Fruit fly (Drosophila melanogaster) whole organism, embryonic: ENCODE results near the gene mtsh.

Experiments
- CG10565 ChIP-seq: fragments of 200-800 bp; sonication (Bioruptor generic); optimal IDR thresholded peaks from 3 replicates; lab custom pipeline; 2016; ENCODE audit warnings: missing biosample characterization, mild to moderate bottlenecking, missing genetic modification characterization
- CG11247 ChIP-seq: fragments of 200-800 bp; sonication (Bioruptor generic); IDR thresholded peaks from 2 replicates; pipeline ENCODE4 v1.3.6; 2022; ENCODE audit warnings: missing biosample characterization, missing genetic modification characterization
- CG12236 ChIP-seq: fragments of 200-800 bp; sonication (Bioruptor generic); optimal IDR thresholded peaks from 2 replicates; lab custom pipeline; 2016; ENCODE audit warnings: missing biosample characterization, missing genetic modification characterization
- CG12391 ChIP-seq: fragments of 200-800 bp; sonication (Bioruptor generic); optimal IDR thresholded peaks from 3 replicates; lab custom pipeline; 2018; ENCODE audit warnings: missing biosample characterization, mild to moderate bottlenecking, missing genetic modification characterization, moderate library complexity
- CG14441 ChIP-seq: fragments of 200-800 bp; sonication (Bioruptor generic); IDR thresholded peaks from 2 replicates; pipeline ENCODE4 v1.3.6; 2022; ENCODE audit warnings: missing biosample characterization, missing genetic modification characterization
- CG15011 ChIP-seq: fragments of 200-800 bp; sonication (Bioruptor generic); optimal IDR thresholded peaks from 3 replicates; lab custom pipeline; 2018; ENCODE audit warnings: missing biosample characterization, mild to moderate bottlenecking, missing genetic modification characterization
- CG16779 ChIP-seq: fragments of 200-800 bp; sonication (Bioruptor generic); IDR thresholded peaks from 2 replicates; pipeline ENCODE4 v1.3.6; 2022; ENCODE audit warnings: missing biosample characterization, missing genetic modification characterization
- CG16813 ChIP-seq: fragments of 200-800 bp; sonication (Bioruptor generic); IDR thresholded peaks from 3 replicates; pipeline ENCODE4 v1.3.6; 2022; ENCODE audit warnings: missing biosample characterization, missing genetic modification characterization; ENCODE audit not compliant: partially characterized antibody
- CG17328 ChIP-seq: fragments of 200-800 bp; sonication (Bioruptor generic); IDR thresholded peaks from 2 replicates; pipeline ENCODE4 v1.3.6; 2022; ENCODE audit warnings: missing biosample characterization, missing genetic modification characterization
- CG17802 ChIP-seq: fragments of 200-800 bp; sonication (Bioruptor generic); optimal IDR thresholded peaks from 2 replicates; lab custom pipeline; 2018; ENCODE audit warnings: missing biosample characterization, mild to moderate bottlenecking, missing genetic modification characterization, moderate library complexity
- CG17829 ChIP-seq: fragments of 200-800 bp; optimal IDR thresholded peaks from 2 replicates; lab custom pipeline; 2019; ENCODE audit warnings: missing biosample characterization, mild to moderate bottlenecking, missing genetic modification characterization, moderate library complexity
- CG2202 ChIP-seq: fragments of 200-800 bp; sonication (Bioruptor generic); optimal IDR thresholded peaks from 2 replicates; lab custom pipeline; 2018; ENCODE audit warnings: missing biosample characterization, mild to moderate bottlenecking, missing genetic modification characterization
- CG3281 ChIP-seq: fragments of 200-800 bp; sonication (Bioruptor generic); optimal IDR thresholded peaks from 3 replicates; lab custom pipeline; 2017; ENCODE audit warnings: missing biosample characterization, mild to moderate bottlenecking, missing genetic modification characterization
- CG3995 ChIP-seq: fragments of 200-800 bp; sonication (Bioruptor generic); optimal IDR thresholded peaks from 3 replicates; lab custom pipeline; 2016; ENCODE audit warnings: missing biosample characterization, missing genetic modification characterization
- CG4328 ChIP-seq: fragments of 200-800 bp; sonication (Bioruptor generic); optimal IDR thresholded peaks from 3 replicates; lab custom pipeline; 2017; ENCODE audit warnings: missing biosample characterization, missing genetic modification reagents, missing genetic modification characterization
- CG4360 ChIP-seq: fragments of 200-800 bp; sonication (Bioruptor generic); IDR thresholded peaks from 2 replicates; pipeline ENCODE4 v1.3.6; 2022; ENCODE audit warnings: missing biosample characterization, missing genetic modification characterization
- CG9437 ChIP-seq: fragments of 200-800 bp; sonication (Bioruptor generic); optimal IDR thresholded peaks from 2 replicates; lab custom pipeline; 2018; ENCODE audit warnings: missing biosample characterization, mild to moderate bottlenecking, missing genetic modification characterization
- CG9876 ChIP-seq: fragments of 200-800 bp; sonication (Bioruptor generic); optimal IDR thresholded peaks from 2 replicates; lab custom pipeline; 2016; ENCODE audit warnings: missing biosample characterization, missing genetic modification characterization
- Dll ChIP-seq: fragments of 200-800 bp; sonication (Bioruptor generic); IDR thresholded peaks from 4 replicates; pipeline ENCODE4 v1.3.6; 2022; ENCODE audit warnings: missing biosample characterization, missing genetic modification characterization; ENCODE audit not compliant: partially characterized antibody
- Drgx ChIP-seq: fragments of 200-800 bp; sonication (Bioruptor generic); IDR thresholded peaks from 2 replicates; pipeline ENCODE4 v1.3.6; 2022; ENCODE audit warnings: missing biosample characterization, missing genetic modification characterization
- ERR ChIP-seq: fragments of 200-800 bp; sonication (Bioruptor generic); optimal IDR thresholded peaks from 2 replicates; lab custom pipeline; 2016; ENCODE audit warnings: missing biosample characterization, missing genetic modification characterization
- HLH54F ChIP-seq: fragments of 200-800 bp; sonication (Bioruptor generic); optimal IDR thresholded peaks from 3 replicates; lab custom pipeline; 2016; ENCODE audit warnings: missing biosample characterization, missing genetic modification characterization
- Hey ChIP-seq: fragments of 200-800 bp; sonication (Bioruptor generic); optimal IDR thresholded peaks from 3 replicates; lab custom pipeline; 2018; ENCODE audit warnings: missing biosample characterization, mild to moderate bottlenecking, missing genetic modification characterization
- HmgZ ChIP-seq: fragments of 200-800 bp; sonication (Bioruptor generic); optimal IDR thresholded peaks from 2 replicates; lab custom pipeline; 2018; ENCODE audit warnings: missing biosample characterization, mild to moderate bottlenecking, missing genetic modification characterization
- Mad ChIP-seq: fragments of 200-800 bp; sonication (Bioruptor generic); optimal IDR thresholded peaks from 2 replicates; lab custom pipeline; 2016; ENCODE audit warnings: missing biosample characterization, missing genetic modification characterization
- NC2α ChIP-seq: fragments of 200-800 bp; sonication (Bioruptor generic); optimal IDR thresholded peaks from 2 replicates; lab custom pipeline; 2016; ENCODE audit warnings: missing biosample characterization, missing genetic modification characterization
- Oli ChIP-seq: fragments of 200-800 bp; sonication (Bioruptor generic); optimal IDR thresholded peaks from 2 replicates; lab custom pipeline; 2018; ENCODE audit warnings: missing biosample characterization, mild to moderate bottlenecking, missing genetic modification characterization, moderate library complexity
- Scr ChIP-seq: fragments of 200-800 bp; sonication (Bioruptor generic); IDR thresholded peaks from 2 replicates; pipeline ENCODE4 v1.3.6; 2022; ENCODE audit warnings: missing biosample characterization, missing genetic modification characterization; ENCODE audit not compliant: partially characterized antibody
- YL-1 ChIP-seq: fragments of 200-800 bp; sonication (Bioruptor generic); optimal IDR thresholded peaks from 3 replicates; lab custom pipeline; 2017; ENCODE audit warnings: missing biosample characterization, mild to moderate bottlenecking, missing genetic modification characterization
- abd-A ChIP-seq: fragments of 200-800 bp; sonication (Bioruptor generic); optimal IDR thresholded peaks from 3 replicates; lab custom pipeline; 2019; ENCODE audit warnings: missing biosample characterization, mild to moderate bottlenecking, missing genetic modification characterization, moderate library complexity
- al ChIP-seq: fragments of 200-800 bp; sonication (Bioruptor generic); IDR thresholded peaks from 2 replicates; pipeline ENCODE4 v1.3.6; 2022; ENCODE audit warnings: missing biosample characterization, missing genetic modification characterization
- br ChIP-seq: fragments of >200 bp; optimal IDR thresholded peaks from 2 replicates; lab custom pipeline; 2017
- btn ChIP-seq: fragments of 200-800 bp; sonication (Bioruptor generic); optimal IDR thresholded peaks from 2 replicates; lab custom pipeline; 2016; ENCODE audit warnings: missing biosample characterization, missing genetic modification characterization
- crp ChIP-seq, 2 experiments: fragments of 200-800 bp; sonication (Bioruptor generic); optimal IDR thresholded peaks; 2 replicates in 1 of 2; 3 replicates in 1 of 2; lab custom pipeline; 2017; ENCODE audit warnings: missing biosample characterization in 2 of 2, missing genetic modification characterization in 2 of 2, mild to moderate bottlenecking in 1 of 2, moderate library complexity in 1 of 2
- dm ChIP-seq: fragments of 200-800 bp; sonication (Bioruptor generic); optimal IDR thresholded peaks from 3 replicates; lab custom pipeline; 2016; ENCODE audit warnings: missing biosample characterization, missing genetic modification characterization
- dmrt99B ChIP-seq: fragments of 200-800 bp; sonication (Bioruptor generic); optimal IDR thresholded peaks from 2 replicates; lab custom pipeline; 2018; ENCODE audit warnings: missing biosample characterization, mild to moderate bottlenecking, missing genetic modification characterization, moderate library complexity
- ewg ChIP-seq: fragments of 200-800 bp; sonication (Bioruptor generic); optimal IDR thresholded peaks from 3 replicates; lab custom pipeline; 2017; ENCODE audit warnings: mild to moderate bottlenecking, missing biosample characterization, missing genetic modification reagents, missing genetic modification characterization
- fru ChIP-seq: fragments of >200 bp; optimal IDR thresholded peaks from 2 replicates; lab custom pipeline; 2017
- ftz-f1 ChIP-seq: fragments of 200-800 bp; sonication (Bioruptor generic); optimal IDR thresholded peaks from 2 replicates; lab custom pipeline; 2016; ENCODE audit warnings: missing biosample characterization, missing genetic modification characterization
- fu2 ChIP-seq: fragments of 200-800 bp; sonication (Bioruptor generic); optimal IDR thresholded peaks from 2 replicates; lab custom pipeline; 2016; ENCODE audit warnings: missing biosample characterization, missing genetic modification characterization
- gce ChIP-seq: fragments of 200-800 bp; sonication (Bioruptor generic); IDR thresholded peaks from 3 replicates; pipeline ENCODE4 v1.3.6; 2022; ENCODE audit warnings: missing biosample characterization, missing genetic modification characterization
- grau ChIP-seq: fragments of 200-800 bp; optimal IDR thresholded peaks from 3 replicates; lab custom pipeline; 2019; ENCODE audit warnings: missing biosample characterization, mild to moderate bottlenecking, missing genetic modification characterization, moderate library complexity
- gt ChIP-seq: fragments of 200-800 bp; sonication (Bioruptor generic); IDR thresholded peaks from 2 replicates; pipeline ENCODE4 v1.3.6; 2022; ENCODE audit warnings: missing biosample characterization, missing genetic modification characterization
- hbn ChIP-seq: fragments of 200-800 bp; sonication (Bioruptor generic); IDR thresholded peaks from 2 replicates; pipeline ENCODE4 v1.3.6; 2022; ENCODE audit warnings: missing biosample characterization, missing genetic modification characterization; ENCODE audit not compliant: partially characterized antibody
- psq ChIP-seq: fragments of 200-800 bp; sonication (Bioruptor generic); optimal IDR thresholded peaks from 2 replicates; lab custom pipeline; 2017; ENCODE audit warnings: missing biosample characterization, missing genetic modification characterization
- pzg ChIP-seq: fragments of 200-800 bp; sonication (Bioruptor generic); optimal IDR thresholded peaks from 3 replicates; lab custom pipeline; 2018; ENCODE audit warnings: missing biosample characterization, mild to moderate bottlenecking, missing genetic modification characterization, moderate library complexity
- scrt ChIP-seq: fragments of 200-800 bp; sonication (Bioruptor generic); optimal IDR thresholded peaks from 2 replicates; lab custom pipeline; 2018; ENCODE audit warnings: missing biosample characterization, mild to moderate bottlenecking, missing genetic modification characterization, moderate library complexity
- sens ChIP-seq: fragments of 200-800 bp; sonication (Bioruptor generic); peaks from one replicate; lab custom pipeline; 2016; ENCODE audit warnings: missing biosample characterization, missing genetic modification characterization
- ttk ChIP-seq: fragments of 200-800 bp; sonication (Bioruptor generic); IDR thresholded peaks from 2 replicates; pipeline ENCODE4 v2.1.2; 2022; ENCODE audit warnings: missing biosample characterization, missing genetic modification characterization
- vfl ChIP-seq: fragments of 200-800 bp; sonication (Bioruptor generic); optimal IDR thresholded peaks from 2 replicates; lab custom pipeline; 2016; ENCODE audit warnings: missing biosample characterization, missing genetic modification characterization
- zfh1 ChIP-seq: fragments of 200-800 bp; sonication (Bioruptor generic); IDR thresholded peaks from 3 replicates; pipeline ENCODE4 v1.3.6; 2022; ENCODE audit warnings: missing biosample characterization, missing genetic modification characterization

The mtsh gene

DNA sequence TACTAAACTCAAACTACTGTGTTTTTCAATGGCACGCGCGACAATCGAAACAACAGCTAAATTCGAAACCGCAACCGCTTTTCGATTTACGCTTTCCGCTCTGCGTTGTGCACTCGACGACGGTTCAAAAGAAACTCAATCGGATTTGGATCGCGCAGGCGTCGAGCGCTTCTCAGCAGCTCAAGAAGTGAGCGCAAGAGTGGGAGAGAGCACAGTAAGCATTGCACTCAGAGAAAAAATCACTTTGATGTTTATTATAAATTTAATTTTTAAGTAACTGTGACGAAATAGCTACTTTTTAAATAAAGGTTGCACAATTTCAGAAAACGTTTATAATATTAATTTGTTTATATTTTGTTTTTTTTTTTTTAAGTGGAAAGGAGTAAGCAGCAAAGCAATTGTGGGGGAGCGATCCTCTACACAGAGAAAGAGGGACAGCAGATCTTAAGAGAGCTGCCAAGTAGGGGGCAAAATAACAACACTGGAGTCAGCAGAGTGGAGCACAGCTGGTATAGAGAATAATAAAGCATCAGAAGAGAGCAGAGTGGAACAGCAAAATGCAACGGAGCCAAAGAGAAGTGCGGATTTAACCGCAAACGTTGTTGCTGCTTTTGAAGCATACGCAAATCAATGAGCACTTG lies 42.0 kb downstream of the mtsh start (continued):
- TF ChIP-seq Mad (GFP tag; lab: Kevin White, UChicago) = peak; percentile 96
- TF ChIP-seq CG17328 (GFP tag; lab: Robert Waterston, UW) = peak; percentile 100
- peak; percentile 91 for TF ChIP-seq CG4328 (GFP tag; lab: Kevin White, UChicago)
- peak; percentile 69 for TF ChIP-seq abd-A
- TF ChIP-seq CG17829 (tag; lab: Kevin White, UChicago) = peak; percentile 97
- peak; percentile 95 for TF ChIP-seq HmgZ
- TF ChIP-seq Scr (GFP tag; lab: Robert Waterston, UW) = no peak
- peak; percentile 93 for TF ChIP-seq grau (tag; lab: Kevin White, UChicago)
- peak; percentile 97 for TF ChIP-seq gt
- TF ChIP-seq zfh1 = peak; percentile 99
- peak; percentile 95 for TF ChIP-seq CG3281
- peak; percentile 86 for TF ChIP-seq btn (GFP tag; lab: Kevin White, UChicago)
- TF ChIP-seq NC2α (GFP tag; lab: Kevin White, UChicago) = peak; percentile 90
- TF ChIP-seq al = peak; percentile 94
- TF ChIP-seq sens (GFP tag; lab: Kevin White, UChicago) = peak; percentile 99
- TF ChIP-seq Hey (tag; lab: Kevin White, UChicago) = peak; percentile 69
- peak; percentile 100 for TF ChIP-seq Drgx (GFP tag; lab: Robert Waterston, UW)
- TF ChIP-seq CG4360 = peak; percentile 92
- no peak for TF ChIP-seq br
- TF ChIP-seq ftz-f1 (GFP tag; lab: Kevin White, UChicago) = peak; percentile 73
- peak; percentile 92 for TF ChIP-seq scrt (GFP tag; lab: Kevin White, UChicago)
- no peak for TF ChIP-seq fru
- peak; percentile 98 for TF ChIP-seq Oli (tag; lab: Kevin White, UChicago)
- peak; percentile 80 for TF ChIP-seq YL-1 (GFP tag; lab: Kevin White, UChicago)
- TF ChIP-seq CG14441 (GFP tag; lab: Robert Waterston, UW) = peak; percentile 98
- peak; percentile 66 for TF ChIP-seq CG3995
- TF ChIP-seq CG9437 = peak; percentile 93
- peak; percentile 94 for TF ChIP-seq ewg (GFP tag; lab: Kevin White, UChicago)
- peak; percentile 98 for TF ChIP-seq CG2202 (tag; lab: Kevin White, UChicago)
- peak; percentile 58 for TF ChIP-seq CG9876 (GFP tag; lab: Kevin White, UChicago)
- TF ChIP-seq hbn (GFP tag; lab: Robert Waterston, UW) = no peak
- TF ChIP-seq ttk (GFP tag; lab: Robert Waterston, UW) = peak; percentile 99
- TF ChIP-seq CG11247 = peak; percentile 98
- peak in 1 of 2 experiments; percentile 69 for TF ChIP-seq crp (GFP tag; optimal IDR thresholded peaks at IDR 0.05; lab: Kevin White, UChicago)
- TF ChIP-seq CG12236 (GFP tag; lab: Kevin White, UChicago) = peak; percentile 85
- TF ChIP-seq HLH54F = peak; percentile 80
- 0 out of 4 replicates have a peak, but pooled peaks have one; percentile 15 for TF ChIP-seq Dll (GFP tag; lab: Robert Waterston, UW)
- peak; percentile 99 for TF ChIP-seq CG12391 (tag; lab: Kevin White, UChicago)
- TF ChIP-seq CG16813 (GFP tag; lab: Robert Waterston, UW) = no peak
- TF ChIP-seq CG16779 (GFP tag; lab: Robert Waterston, UW) = peak; percentile 93
- TF ChIP-seq ERR = peak; percentile 82
- TF ChIP-seq CG17802 (tag; lab: Kevin White, UChicago) = peak; percentile 87
- TF ChIP-seq fu2 (GFP tag; lab: Kevin White, UChicago) = peak; percentile 72
- peak; percentile 92 for TF ChIP-seq vfl (GFP tag; lab: Kevin White, UChicago)
- TF ChIP-seq psq (GFP tag; lab: Kevin White, UChicago) = peak; percentile 93
- TF ChIP-seq gce (GFP tag; lab: Robert Waterston, UW) = peak; percentile 99
- peak; percentile 94 for TF ChIP-seq CG15011 (GFP tag; lab: Kevin White, UChicago)
- peak; percentile 99 for TF ChIP-seq dmrt99B (tag; lab: Kevin White, UChicago)
- TF ChIP-seq dm (GFP tag; lab: Kevin White, UChicago) = peak; percentile 83
- peak; percentile 91 for TF ChIP-seq CG10565 (GFP tag; lab: Kevin White, UChicago)
- peak; percentile 0 for TF ChIP-seq pzg (GFP tag; lab: Kevin White, UChicago)
